Fruit fly (Drosophila melanogaster) whole organism, adult: ENCODE results near the gene CG11698.

Experiments used
- CG12768 ChIP-seq: fragments of 200-800 bp; sonication (Bioruptor generic); optimal IDR thresholded peaks from 2 replicates; lab custom pipeline; 2017; ENCODE audit warnings: missing biosample characterization, missing genetic modification characterization, mild to moderate bottlenecking, moderate library complexity, missing genetic modification reagents
- CG5204 ChIP-seq: fragments of 200-800 bp; sonication (Bioruptor generic); optimal IDR thresholded peaks from 2 replicates; lab custom pipeline; 2016; ENCODE audit warnings: missing biosample characterization, missing genetic modification characterization
- cnc ChIP-seq, 2 experiments: fragments of >200 bp; optimal IDR thresholded peaks; 2 replicates each; lab custom pipeline; 2017
- kay ChIP-seq: fragments of 200-800 bp; sonication (Bioruptor generic); peaks from one replicate; lab custom pipeline; 2016; ENCODE audit warnings: missing biosample characterization, missing genetic modification characterization, borderline replicate concordance

DNA sequence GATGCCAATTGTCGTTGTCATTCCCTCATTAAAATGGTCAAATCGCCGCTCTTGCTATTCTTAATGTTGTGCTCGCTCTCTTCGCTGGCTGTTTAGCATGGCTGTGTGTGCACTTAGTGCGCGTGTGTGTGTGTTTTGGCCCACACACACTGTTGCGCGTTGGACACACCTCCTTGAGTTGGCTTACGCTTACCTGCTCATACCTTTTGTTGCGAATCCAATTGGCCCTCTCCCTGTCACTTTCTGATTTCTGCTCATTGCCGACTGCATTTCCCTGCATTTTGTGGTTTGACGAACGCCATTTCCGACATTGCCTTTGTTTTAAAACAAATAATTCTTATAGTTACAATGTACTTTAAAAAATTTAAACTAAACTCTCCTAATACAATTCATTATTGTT lies 23.0 kb downstream of the CG11698 start:
- TF ChIP-seq kay (GFP tag; lab: Kevin White, UChicago) (no peak), cnc (optimal IDR thresholded peaks at IDR 0.05; lab: Kevin White, UChicago) (no peak), CG12768 (GFP tag; lab: Kevin White, UChicago) (no peak), CG5204 (GFP tag; lab: Kevin White, UChicago) (no peak)
